ENCODE assay signal across 3 fruit fly cellular contexts in the genomic region with DNA sequence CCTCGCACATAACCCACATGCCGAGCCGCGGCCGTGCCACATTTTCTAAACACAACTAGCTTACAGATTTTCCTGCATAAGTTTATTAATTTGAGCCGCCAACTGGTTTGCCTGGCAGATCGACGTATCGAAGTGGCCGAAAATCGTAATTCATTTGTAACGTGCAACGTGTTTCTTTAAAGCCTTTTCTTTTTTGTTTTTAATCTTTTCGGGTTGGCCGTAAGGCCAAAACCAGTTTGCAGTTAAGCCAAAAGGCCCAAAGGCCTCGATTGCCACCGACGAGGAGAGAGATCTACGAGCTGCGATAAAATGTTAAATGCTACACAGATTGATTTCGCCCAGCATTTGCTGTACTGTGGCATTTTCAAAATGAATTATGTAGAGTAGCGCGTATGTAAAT.
TF ChIP-seq lines count a peak whose summit lies in the region.

No protein-coding gene starts in this region.

- TF ChIP-seq CTCF in whole organism, embryonic (GFP tag; optimal IDR thresholded peaks at IDR 0.05; lab: Kevin White, UChicago): no peak

TF ChIP-seq in whole organism, embryonic, 481 proteins besides CTCF, POLR2A, EP300 and RAD21 (continues in another document):
- TF ChIP-seq CG15269 (tag; optimal IDR thresholded peaks at IDR 0.05; lab: Kevin White, UChicago) (peak; percentile 46), ttk (GFP tag; IDR thresholded peaks at IDR 0.05; lab: Robert Waterston, UW) (no peak), Atf3 (GFP tag; optimal IDR thresholded peaks at IDR 0.05; lab: Kevin White, UChicago) (no peak), Sin3A (optimal IDR thresholded peaks at IDR 0.05; lab: Kevin White, UChicago) (no peak), oc (tag; optimal IDR thresholded peaks at IDR 0.05; lab: Kevin White, UChicago) (peak; percentile 62), NC2α (GFP tag; optimal IDR thresholded peaks at IDR 0.05; lab: Kevin White, UChicago) (no peak), H15 (GFP tag; IDR thresholded peaks at IDR 0.05; lab: Robert Waterston, UW) (no peak), Lim3 (GFP tag; IDR thresholded peaks at IDR 0.05; lab: Robert Waterston, UW) (no peak), Bteb2 (GFP tag; optimal IDR thresholded peaks at IDR 0.05; lab: Kevin White, UChicago) (no peak), her (GFP tag; optimal IDR thresholded peaks at IDR 0.05; lab: Kevin White, UChicago) (no peak), ro (GFP tag; IDR thresholded peaks at IDR 0.05; lab: Robert Waterston, UW) (no peak), kni (GFP tag; optimal IDR thresholded peaks at IDR 0.05; lab: Kevin White, UChicago) (peak; percentile 20), CG33213 (GFP tag; optimal IDR thresholded peaks at IDR 0.05; lab: Kevin White, UChicago) (no peak), ind (GFP tag; optimal IDR thresholded peaks at IDR 0.05; lab: Kevin White, UChicago) (no peak), Hey (tag; optimal IDR thresholded peaks at IDR 0.05; lab: Kevin White, UChicago) (no peak), abd-A (tag; optimal IDR thresholded peaks at IDR 0.05; lab: Kevin White, UChicago) (peak; percentile 12), mirr (GFP tag; optimal IDR thresholded peaks at IDR 0.05; lab: Kevin White, UChicago) (no peak), MTF-1 (GFP tag; optimal IDR thresholded peaks at IDR 0.05; lab: Kevin White, UChicago; ENCODE audit: borderline replicate concordance) (no peak), CrebB (tag; optimal IDR thresholded peaks at IDR 0.05; lab: Kevin White, UChicago) (no peak), ewg (GFP tag; optimal IDR thresholded peaks at IDR 0.05; lab: Kevin White, UChicago) (no peak), zen2 (GFP tag; IDR thresholded peaks at IDR 0.05; lab: Robert Waterston, UW; ENCODE audit: partially characterized antibody) (0 out of 3 replicates have a peak, but pooled peaks have one; percentile 10), eve (GFP tag; optimal IDR thresholded peaks at IDR 0.05; lab: Kevin White, UChicago) (no peak), YL-1 (GFP tag; optimal IDR thresholded peaks at IDR 0.05; lab: Kevin White, UChicago) (no peak), BtbVII (GFP tag; optimal IDR thresholded peaks at IDR 0.05; lab: Kevin White, UChicago) (no peak), CG9932 (GFP tag; IDR thresholded peaks at IDR 0.05; lab: Robert Waterston, UW) (no peak), chinmo (GFP tag; IDR thresholded peaks at IDR 0.05; lab: Robert Waterston, UW; ENCODE audit: partially characterized antibody) (0 out of 4 replicates have a peak, but pooled peaks have one; percentile 65), odd (GFP tag; optimal IDR thresholded peaks at IDR 0.05; lab: Kevin White, UChicago) (no peak), tll (GFP tag; optimal IDR thresholded peaks at IDR 0.05; lab: Kevin White, UChicago) (no peak), gcm (GFP tag; optimal IDR thresholded peaks at IDR 0.05; lab: Kevin White, UChicago) (no peak)

TF ChIP-seq in whole organism, prepupa, 60 proteins besides CTCF, POLR2A, EP300 and RAD21:
- TF ChIP-seq fd59A (GFP tag; optimal IDR thresholded peaks at IDR 0.05; lab: Kevin White, UChicago): no peak
- peak; percentile 1 for TF ChIP-seq Eip78C (GFP tag; lab: Kevin White, UChicago)

TF ChIP-seq in whole organism, pupa, 21 proteins besides CTCF, POLR2A, EP300 and RAD21:
- TF ChIP-seq CG4496 (GFP tag; IDR thresholded peaks at IDR 0.05; lab: Robert Waterston, UW): peak; percentile 48; the same call in 1 of the 3 replicates
- no peak for TF ChIP-seq CG13204 (GFP tag; optimal IDR thresholded peaks at IDR 0.05; lab: Kevin White, UChicago)
- no peak for TF ChIP-seq CG15710 (tag; optimal IDR thresholded peaks at IDR 0.05; lab: Kevin White, UChicago)
